Worm (Caenorhabditis elegans): ENCODE data around the gene Y40B10A.11.
"Not testable (repeated sequence)": the region's sequence is repeated elsewhere in the genome, so short reads cannot be mapped to it uniquely, and the experiment has no call there.

Gene Y40B10A.11

ce11 chrV:2051507-2051906 lies at the start of gene Y40B10A.11:
TSS of gene Y40B10A.11 (minus strand) at chrV:2051607.
- no peak for TF ChIP-seq unc-62 (GFP tag; optimal IDR thresholded peaks at IDR 0.05)

- no peak for TF ChIP-seq unc-62 (GFP tag; optimal IDR thresholded peaks at IDR 0.05)
Observed at ce11 chrV:2099040-2099439, 47.6 kb upstream of the Y40B10A.11 start, which contains the start of gene F36F12.7. TSS of gene F36F12.7 (plus strand) at chrV:2099340.

- no peak for TF ChIP-seq unc-62 (GFP tag; optimal IDR thresholded peaks at IDR 0.05)
Observed at ce11 chrV:2097653-2098052, 46.2 kb upstream of the Y40B10A.11 start, which contains the start of gene clec-208. TSS of gene clec-208 (plus strand) at chrV:2097953.

- no peak for TF ChIP-seq unc-62 (GFP tag; optimal IDR thresholded peaks at IDR 0.05)
Observed at ce11 chrV:2095772-2096171, 44.4 kb upstream of the Y40B10A.11 start, which contains the start of gene clec-207. TSS of gene clec-207 (plus strand) at chrV:2096072.

ce11 chrV:2095204-2095603 lies 43.8 kb upstream of the Y40B10A.11 start, which contains the start of gene F36F12.2:
TSS of gene F36F12.2 (minus strand) at chrV:2095304.
- no peak for TF ChIP-seq unc-62 (GFP tag; optimal IDR thresholded peaks at IDR 0.05)

- not testable (repeated sequence) for TF ChIP-seq unc-62 (GFP tag; optimal IDR thresholded peaks at IDR 0.05)
Observed at ce11 chrV:2090321-2090720, 38.9 kb upstream of the Y40B10A.11 start, which contains the start of gene ztf-28. TSS of gene ztf-28 (plus strand) at chrV:2090669.

ce11 chrV:2085745-2086267 lies 34.4 kb upstream of the Y40B10A.11 start, which contains the start of gene F36F12.3:
TSS of gene F36F12.3 (plus strand) at chrV:2085795.
- not testable (repeated sequence) for TF ChIP-seq unc-62 (GFP tag; optimal IDR thresholded peaks at IDR 0.05)

ce11 chrV:2083869-2084268 lies 32.5 kb upstream of the Y40B10A.11 start:
- TF ChIP-seq unc-62 (GFP tag; optimal IDR thresholded peaks at IDR 0.05): no peak

ce11 chrV:2081894-2082293 lies 30.5 kb upstream of the Y40B10A.11 start:
- no peak for TF ChIP-seq unc-62 (GFP tag; optimal IDR thresholded peaks at IDR 0.05)

ce11 chrV:2081269-2081668 lies 29.9 kb upstream of the Y40B10A.11 start:
- TF ChIP-seq unc-62 (GFP tag; optimal IDR thresholded peaks at IDR 0.05): no peak

ce11 chrV:2076043-2076442 lies 24.6 kb upstream of the Y40B10A.11 start:
- no peak for TF ChIP-seq unc-62 (GFP tag; optimal IDR thresholded peaks at IDR 0.05)

- no peak for TF ChIP-seq unc-62 (GFP tag; optimal IDR thresholded peaks at IDR 0.05)
Observed at ce11 chrV:2072807-2073206, 21.4 kb upstream of the Y40B10A.11 start, which contains the start of gene Y40B10A.9. TSS of gene Y40B10A.9 (minus strand) at chrV:2072907.

ce11 chrV:2068728-2069443 lies 17.5 kb upstream of the Y40B10A.11 start:
- no peak for TF ChIP-seq unc-62 (GFP tag; optimal IDR thresholded peaks at IDR 0.05)

- TF ChIP-seq unc-62 (GFP tag; optimal IDR thresholded peaks at IDR 0.05): no peak
Observed at ce11 chrV:2067985-2068499, 16.6 kb upstream of the Y40B10A.11 start, which contains the start of gene lbp-9. TSS of gene lbp-9 (plus strand) at chrV:2068449.

ce11 chrV:2067419-2067818 lies 16.0 kb upstream of the Y40B10A.11 start:
- TF ChIP-seq unc-62 (GFP tag; optimal IDR thresholded peaks at IDR 0.05): no peak

- no peak for TF ChIP-seq unc-62 (GFP tag; optimal IDR thresholded peaks at IDR 0.05)
Observed at ce11 chrV:2066780-2067179, 15.4 kb upstream of the Y40B10A.11 start, which contains the start of gene nhr-86. TSS of gene nhr-86 (minus strand) at chrV:2066850.

ce11 chrV:2057324-2057723 lies 5.9 kb upstream of the Y40B10A.11 start, which contains the start of gene comt-3:
TSS of gene comt-3 (plus strand) at chrV:2057537.
- TF ChIP-seq unc-62 (GFP tag; optimal IDR thresholded peaks at IDR 0.05): no peak
